Fruit fly (Drosophila melanogaster) whole organism, embryonic: ENCODE measurements around the gene CG7974.

Experiments used
- Asciz ChIP-seq: fragments of 200-800 bp; sonication (Bioruptor generic); optimal IDR thresholded peaks from 2 replicates; lab custom pipeline; 2017; ENCODE audit warnings: missing biosample characterization, mild to moderate bottlenecking, missing genetic modification characterization, missing genetic modification reagents
- Atf6 ChIP-seq: fragments of 200-800 bp; sonication (Bioruptor generic); IDR thresholded peaks from 2 replicates; pipeline ENCODE4 v1.3.6; 2022; ENCODE audit warnings: missing biosample characterization, missing genetic modification characterization
- BEAF-32 ChIP-seq: fragments of 200-800 bp; sonication (Bioruptor generic); optimal IDR thresholded peaks from 3 replicates; lab custom pipeline; 2017; ENCODE audit warnings: missing biosample characterization, missing genetic modification characterization, mild to moderate bottlenecking, moderate library complexity, missing genetic modification reagents
- CG10147 ChIP-seq: fragments of 200-800 bp; sonication (Bioruptor generic); optimal IDR thresholded peaks from 2 replicates; lab custom pipeline; 2019; ENCODE audit warnings: missing biosample characterization, mild to moderate bottlenecking, missing genetic modification characterization, moderate library complexity
- CG11456 ChIP-seq: fragments of 200-800 bp; sonication (Bioruptor generic); IDR thresholded peaks from 3 replicates; pipeline ENCODE4 v1.3.6; 2022; ENCODE audit warnings: missing biosample characterization, missing genetic modification characterization
- CG11504 ChIP-seq: fragments of 200-800 bp; sonication (Bioruptor generic); optimal IDR thresholded peaks from 3 replicates; lab custom pipeline; 2019; ENCODE audit warnings: missing biosample characterization, mild to moderate bottlenecking, missing genetic modification characterization, moderate library complexity
- CG11560 ChIP-seq: fragments of 200-800 bp; sonication (Bioruptor generic); IDR thresholded peaks from 3 replicates; pipeline ENCODE4 v1.3.6; 2022; ENCODE audit warnings: missing biosample characterization, missing genetic modification characterization
- CG11695 ChIP-seq: fragments of 200-800 bp; sonication (Bioruptor generic); IDR thresholded peaks from 3 replicates; pipeline ENCODE4 v1.3.6; 2022; ENCODE audit warnings: missing biosample characterization, missing genetic modification characterization
- CG12104 ChIP-seq: fragments of 200-800 bp; sonication (Bioruptor generic); optimal IDR thresholded peaks from 3 replicates; lab custom pipeline; 2016; ENCODE audit warnings: missing biosample characterization, missing genetic modification characterization
- CG12659 ChIP-seq: fragments of 200-800 bp; sonication (Bioruptor generic); optimal IDR thresholded peaks from 3 replicates; lab custom pipeline; 2017; ENCODE audit warnings: mild to moderate bottlenecking, missing biosample characterization, missing genetic modification reagents, missing genetic modification characterization
- CG13624 ChIP-seq: fragments of 200-800 bp; sonication (Bioruptor generic); optimal IDR thresholded peaks from 2 replicates; lab custom pipeline; 2016; ENCODE audit warnings: missing biosample characterization, missing genetic modification characterization
- CG14014 ChIP-seq: fragments of 200-800 bp; sonication (Bioruptor generic); IDR thresholded peaks from 2 replicates; pipeline ENCODE4 v1.3.6; 2022; ENCODE audit warnings: missing biosample characterization, missing genetic modification characterization
- CG14860 ChIP-seq: fragments of 200-800 bp; sonication (Bioruptor generic); IDR thresholded peaks from 3 replicates; pipeline ENCODE4 v1.3.6; 2022; ENCODE audit warnings: missing biosample characterization, missing genetic modification characterization; ENCODE audit not compliant: partially characterized antibody
- CG1529 ChIP-seq: fragments of 200-800 bp; sonication (Bioruptor generic); optimal IDR thresholded peaks from 3 replicates; lab custom pipeline; 2018; ENCODE audit warnings: missing biosample characterization, missing genetic modification characterization
- CG1602 ChIP-seq: fragments of 200-800 bp; sonication (Bioruptor generic); optimal IDR thresholded peaks from 3 replicates; lab custom pipeline; 2016; ENCODE audit warnings: missing biosample characterization, missing genetic modification characterization
- CG16813 ChIP-seq: fragments of 200-800 bp; sonication (Bioruptor generic); IDR thresholded peaks from 3 replicates; pipeline ENCODE4 v1.3.6; 2022; ENCODE audit warnings: missing biosample characterization, missing genetic modification characterization; ENCODE audit not compliant: partially characterized antibody
- CG1832 ChIP-seq: fragments of 200-800 bp; sonication (Bioruptor generic); optimal IDR thresholded peaks from 2 replicates; lab custom pipeline; 2017; ENCODE audit warnings: missing biosample characterization, mild to moderate bottlenecking, missing genetic modification characterization, inconsistent platforms
- CG2678 ChIP-seq: fragments of 200-800 bp; sonication (Bioruptor generic); optimal IDR thresholded peaks from 3 replicates; lab custom pipeline; 2019; ENCODE audit warnings: missing biosample characterization, mild to moderate bottlenecking, missing genetic modification characterization, moderate library complexity
- CG31365 ChIP-seq: fragments of 200-800 bp; sonication (Bioruptor generic); optimal IDR thresholded peaks from 2 replicates; lab custom pipeline; 2018; ENCODE audit warnings: missing biosample characterization, mild to moderate bottlenecking, missing genetic modification characterization
- CG31388 ChIP-seq: fragments of 200-800 bp; sonication (Bioruptor generic); optimal IDR thresholded peaks from 2 replicates; lab custom pipeline; 2016; ENCODE audit warnings: missing biosample characterization, missing genetic modification characterization
- CG43689 ChIP-seq: fragments of 200-800 bp; sonication (Bioruptor generic); IDR thresholded peaks from 2 replicates; pipeline ENCODE4 v1.3.6; 2022; ENCODE audit warnings: missing biosample characterization, missing genetic modification characterization
- CG6791 ChIP-seq: fragments of 200-800 bp; sonication (Bioruptor generic); IDR thresholded peaks from 3 replicates; pipeline ENCODE4 v1.3.6; 2022; ENCODE audit warnings: missing biosample characterization, missing genetic modification characterization; ENCODE audit not compliant: partially characterized antibody
- CG6854 ChIP-seq: fragments of 200-800 bp; sonication (Bioruptor generic); optimal IDR thresholded peaks from 3 replicates; lab custom pipeline; 2017; ENCODE audit warnings: missing biosample characterization, mild to moderate bottlenecking, missing genetic modification characterization
- CG7556 ChIP-seq: fragments of 200-800 bp; sonication (Bioruptor generic); optimal IDR thresholded peaks from 2 replicates; lab custom pipeline; 2017; ENCODE audit warnings: missing biosample characterization, mild to moderate bottlenecking, missing genetic modification characterization
- CG7963 ChIP-seq: fragments of 200-800 bp; sonication (Bioruptor generic); IDR thresholded peaks from 3 replicates; pipeline ENCODE4 v1.3.6; 2022; ENCODE audit warnings: missing biosample characterization, missing genetic modification characterization; ENCODE audit not compliant: partially characterized antibody
- CG9932 ChIP-seq: fragments of 200-800 bp; sonication (Bioruptor generic); IDR thresholded peaks from 2 replicates; pipeline ENCODE4 v1.3.6; 2022; ENCODE audit warnings: missing biosample characterization, missing genetic modification characterization
- Fer2 ChIP-seq: fragments of 200-800 bp; sonication (Bioruptor generic); optimal IDR thresholded peaks from 2 replicates; lab custom pipeline; 2018; ENCODE audit warnings: missing biosample characterization, mild to moderate bottlenecking, missing genetic modification characterization, moderate library complexity
- HLH3B ChIP-seq: fragments of 200-800 bp; sonication (Bioruptor generic); IDR thresholded peaks from 2 replicates; pipeline ENCODE4 v1.3.6; 2022; ENCODE audit warnings: missing biosample characterization, missing genetic modification characterization
- Meics ChIP-seq: fragments of 200-800 bp; sonication (Bioruptor generic); optimal IDR thresholded peaks from 2 replicates; lab custom pipeline; 2017; ENCODE audit warnings: missing biosample characterization, mild to moderate bottlenecking, missing genetic modification characterization
- Neu2 ChIP-seq: fragments of 200-800 bp; sonication (Bioruptor generic); optimal IDR thresholded peaks from 3 replicates; lab custom pipeline; 2016; ENCODE audit warnings: missing biosample characterization, missing genetic modification characterization, borderline replicate concordance
- NfI ChIP-seq: fragments of 200-800 bp; sonication (Bioruptor generic); optimal IDR thresholded peaks from 3 replicates; lab custom pipeline; 2018; ENCODE audit warnings: missing biosample characterization, mild to moderate bottlenecking, missing genetic modification characterization, moderate library complexity
- Rx ChIP-seq: fragments of 200-800 bp; sonication (Bioruptor generic); IDR thresholded peaks from 2 replicates; pipeline ENCODE4 v1.3.6; 2022; ENCODE audit warnings: missing biosample characterization, missing genetic modification characterization
- Trl ChIP-seq, 3 experiments: fragments of >200 bp in 2 of 3; fragments of 200-800 bp in 1 of 3; sonication (Bioruptor generic) in 1 of 3; optimal IDR thresholded peaks; 2 replicates in 1 of 3; 3 replicates in 2 of 3; lab custom pipeline; 2016 to 2017; ENCODE audit warnings: missing biosample characterization in 1 of 3, missing genetic modification characterization in 1 of 3
- amos ChIP-seq: fragments of 200-800 bp; sonication (Bioruptor generic); IDR thresholded peaks from 2 replicates; pipeline ENCODE4 v1.3.6; 2022; ENCODE audit warnings: missing biosample characterization, missing genetic modification characterization; ENCODE audit not compliant: partially characterized antibody
- cg ChIP-seq: fragments of 200-800 bp; sonication (Bioruptor generic); optimal IDR thresholded peaks from 3 replicates; lab custom pipeline; 2019; ENCODE audit warnings: missing biosample characterization, mild to moderate bottlenecking, missing genetic modification characterization, moderate library complexity
- croc ChIP-seq: fragments of 200-800 bp; sonication (Bioruptor generic); conservative IDR thresholded peaks from 3 replicates; pipeline ENCODE4 v1.3.6; 2022; ENCODE audit warnings: missing biosample characterization, missing genetic modification characterization
- da ChIP-seq: fragments of 200-800 bp; sonication (Bioruptor generic); optimal IDR thresholded peaks from 2 replicates; lab custom pipeline; 2016; ENCODE audit warnings: missing biosample characterization, missing genetic modification characterization
- dmrt11E ChIP-seq: fragments of 200-800 bp; sonication (Bioruptor generic); optimal IDR thresholded peaks from 3 replicates; lab custom pipeline; 2018; ENCODE audit warnings: missing biosample characterization, mild to moderate bottlenecking, missing genetic modification characterization, moderate library complexity
- ems ChIP-seq: fragments of 200-800 bp; sonication (Bioruptor generic); optimal IDR thresholded peaks from 3 replicates; lab custom pipeline; 2016; ENCODE audit warnings: missing biosample characterization, missing genetic modification characterization
- exex ChIP-seq: fragments of 200-800 bp; sonication (Bioruptor generic); optimal IDR thresholded peaks from 4 replicates; lab custom pipeline; 2018; ENCODE audit warnings: missing biosample characterization, mild to moderate bottlenecking, missing genetic modification characterization, moderate library complexity
- gcm ChIP-seq: fragments of 200-800 bp; sonication (Bioruptor generic); optimal IDR thresholded peaks from 2 replicates; lab custom pipeline; 2019; ENCODE audit warnings: missing biosample characterization, mild to moderate bottlenecking, missing genetic modification characterization, moderate library complexity
- gcm2 ChIP-seq: fragments of 200-800 bp; sonication (Bioruptor generic); optimal IDR thresholded peaks from 2 replicates; lab custom pipeline; 2016; ENCODE audit warnings: missing biosample characterization, missing genetic modification characterization
- klu ChIP-seq: fragments of 200-800 bp; sonication (Bioruptor generic); IDR thresholded peaks from 2 replicates; pipeline ENCODE4 v1.3.6; 2022; ENCODE audit warnings: missing biosample characterization, missing genetic modification characterization
- peb ChIP-seq: fragments of 200-800 bp; sonication (Bioruptor generic); IDR thresholded peaks from 2 replicates; pipeline ENCODE4 v1.3.6; 2022; ENCODE audit warnings: missing biosample characterization, missing genetic modification characterization
- pum ChIP-seq: fragments of 200-800 bp; sonication (Bioruptor generic); optimal IDR thresholded peaks from 2 replicates; lab custom pipeline; 2016; ENCODE audit warnings: missing biosample characterization, missing genetic modification characterization
- run ChIP-seq: fragments of 200-800 bp; sonication (Bioruptor generic); optimal IDR thresholded peaks from 3 replicates; lab custom pipeline; 2018; ENCODE audit warnings: missing biosample characterization, mild to moderate bottlenecking, missing genetic modification characterization
- scrt ChIP-seq: fragments of 200-800 bp; sonication (Bioruptor generic); optimal IDR thresholded peaks from 2 replicates; lab custom pipeline; 2018; ENCODE audit warnings: missing biosample characterization, mild to moderate bottlenecking, missing genetic modification characterization, moderate library complexity
- sima ChIP-seq: fragments of 200-800 bp; sonication (Bioruptor generic); optimal IDR thresholded peaks from 2 replicates; lab custom pipeline; 2016; ENCODE audit warnings: missing biosample characterization, missing genetic modification characterization
- sisA ChIP-seq: fragments of 200-800 bp; sonication (Bioruptor generic); IDR thresholded peaks from 2 replicates; pipeline ENCODE4 v1.3.6; 2022; ENCODE audit warnings: missing biosample characterization, missing genetic modification characterization
- so ChIP-seq: fragments of 200-800 bp; sonication (Bioruptor generic); IDR thresholded peaks from 3 replicates; pipeline ENCODE4 v1.3.6; 2022; ENCODE audit warnings: missing biosample characterization, missing genetic modification characterization

Gene CG7974

DNA sequence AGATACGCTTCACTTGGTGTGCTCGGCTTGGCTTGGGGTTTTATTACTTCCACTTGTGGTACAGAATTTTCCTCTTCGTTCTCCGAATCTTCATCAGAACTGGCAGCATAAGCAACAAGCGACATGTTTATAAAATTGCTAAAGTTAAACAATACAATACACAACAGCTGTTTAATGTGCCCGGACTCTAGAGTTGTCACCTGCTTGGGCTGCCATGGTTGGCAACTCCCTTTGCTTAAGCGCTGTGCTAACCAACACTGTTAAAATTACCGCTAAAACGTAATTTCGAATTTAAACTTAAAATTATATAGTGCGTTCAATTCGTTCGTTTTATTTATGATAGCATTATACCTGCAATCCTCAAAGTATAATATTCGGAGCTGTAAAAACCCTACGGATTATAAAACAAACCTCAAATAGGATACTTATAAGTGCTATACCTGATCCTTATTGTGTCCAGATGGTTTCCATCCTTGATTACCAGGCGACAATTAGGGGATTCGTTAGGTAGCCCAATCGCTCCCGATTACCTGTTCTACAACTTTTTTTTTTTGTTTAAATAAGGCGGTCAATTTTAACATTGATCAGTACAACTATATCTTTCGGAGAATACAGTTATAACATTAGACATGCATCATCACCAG is 17.5 kb upstream of the CG7974 start, which contains the start of the genes CG17249 and Bro (continued):
- TF ChIP-seq CG11504 (tag; lab: Kevin White, UChicago) (no peak), CG6791 (GFP tag; lab: Robert Waterston, UW) (no peak), da (GFP tag; lab: Kevin White, UChicago) (no peak), Meics (GFP tag; lab: Kevin White, UChicago) (peak; percentile 87), Fer2 (no peak), CG16813 (GFP tag; lab: Robert Waterston, UW) (no peak), Rx (no peak), Neu2 (GFP tag; lab: Kevin White, UChicago) (no peak), CG14014 (GFP tag; lab: Robert Waterston, UW) (no peak), gcm (no peak), CG31365 (tag; lab: Kevin White, UChicago) (no peak), Trl (optimal IDR thresholded peaks at IDR 0.05; lab: Kevin White, UChicago) (no peak), Trl (GFP tag; optimal IDR thresholded peaks at IDR 0.05; lab: Kevin White, UChicago) (no peak), CG13624 (peak; percentile 97), CG11695 (GFP tag; lab: Robert Waterston, UW) (no peak), NfI (GFP tag; lab: Kevin White, UChicago) (peak; percentile 43), pum (GFP tag; lab: Kevin White, UChicago) (no peak), CG10147 (no peak), cg (GFP tag; lab: Kevin White, UChicago) (no peak), dmrt11E (no peak), CG1602 (GFP tag; lab: Kevin White, UChicago) (no peak), klu (GFP tag; lab: Robert Waterston, UW) (no peak), CG31388 (GFP tag; lab: Kevin White, UChicago) (no peak), CG11456 (no peak), gcm2 (GFP tag; lab: Kevin White, UChicago) (peak; percentile 12), amos (GFP tag; lab: Robert Waterston, UW) (peak; percentile 41; the same call in 1 of the 2 replicates), sisA (GFP tag; lab: Robert Waterston, UW) (no peak), CG12104 (GFP tag; lab: Kevin White, UChicago) (peak; percentile 18), run (no peak), Atf6 (GFP tag; lab: Robert Waterston, UW) (no peak), CG43689 (no peak), CG7963 (no peak), Asciz (no peak), HLH3B (GFP tag; lab: Robert Waterston, UW) (no peak), CG1832 (no peak), CG12659 (GFP tag; lab: Kevin White, UChicago) (peak; percentile 40), ems (peak; percentile 17), CG1529 (GFP tag; lab: Kevin White, UChicago) (no peak), BEAF-32 (GFP tag; lab: Kevin White, UChicago) (peak; percentile 39), exex (no peak), CG9932 (GFP tag; lab: Robert Waterston, UW) (peak; percentile 68), CG2678 (tag; lab: Kevin White, UChicago) (no peak), sima (GFP tag; lab: Kevin White, UChicago) (no peak), CG6854 (no peak), CG7556 (GFP tag; lab: Kevin White, UChicago) (no peak), croc (GFP tag; lab: Robert Waterston, UW) (no peak), so (no peak), peb (GFP tag; lab: Robert Waterston, UW) (no peak), CG14860 (GFP tag; lab: Robert Waterston, UW) (no peak), CG11560 (no peak), scrt (peak; percentile 62)
